Fruit fly (Drosophila melanogaster) whole organism, prepupa: Measurements from ENCODE around the gene CG5984.

Experiments used
- CG10631 ChIP-seq: fragments of 200-800 bp; sonication (Bioruptor generic); optimal IDR thresholded peaks from 2 replicates; lab custom pipeline; 2016; ENCODE audit warnings: missing biosample characterization, missing genetic modification characterization
- CG10669 ChIP-seq: fragments of 200-800 bp; sonication (Bioruptor generic); optimal IDR thresholded peaks from 3 replicates; lab custom pipeline; 2018; ENCODE audit warnings: missing biosample characterization, mild to moderate bottlenecking, missing genetic modification characterization, moderate library complexity
- CG11294 ChIP-seq: fragments of 200-800 bp; sonication (Bioruptor generic); IDR thresholded peaks from 2 replicates; pipeline ENCODE4 v1.3.6; 2022; ENCODE audit warnings: missing biosample characterization, missing genetic modification characterization
- CG11902 ChIP-seq: fragments of 200-800 bp; sonication (Bioruptor generic); optimal IDR thresholded peaks from 3 replicates; lab custom pipeline; 2016; ENCODE audit warnings: missing biosample characterization, missing genetic modification characterization
- CG15336 ChIP-seq: fragments of 200-800 bp; sonication (Bioruptor generic); IDR thresholded peaks from 2 replicates; pipeline ENCODE4 v1.3.6; 2022; ENCODE audit warnings: missing biosample characterization, missing genetic modification characterization
- CG1621 ChIP-seq: fragments of 200-800 bp; sonication (Bioruptor generic); optimal IDR thresholded peaks from 3 replicates; lab custom pipeline; 2018; ENCODE audit warnings: missing biosample characterization, mild to moderate bottlenecking, missing genetic modification characterization
- CG16779 ChIP-seq: fragments of 200-800 bp; sonication (Bioruptor generic); optimal IDR thresholded peaks from 3 replicates; lab custom pipeline; 2017; ENCODE audit warnings: missing biosample characterization, mild to moderate bottlenecking, missing genetic modification characterization
- CG3032 ChIP-seq: fragments of 200-800 bp; optimal IDR thresholded peaks from 2 replicates; lab custom pipeline; 2019; ENCODE audit warnings: missing biosample characterization, mild to moderate bottlenecking, missing genetic modification characterization, moderate library complexity
- CG31627 ChIP-seq: fragments of 200-800 bp; sonication (Bioruptor generic); optimal IDR thresholded peaks from 3 replicates; lab custom pipeline; 2016; ENCODE audit warnings: missing biosample characterization, missing genetic modification characterization
- CG32006 ChIP-seq: fragments of 200-800 bp; sonication (Bioruptor generic); optimal IDR thresholded peaks from 3 replicates; lab custom pipeline; 2017; ENCODE audit warnings: missing biosample characterization, mild to moderate bottlenecking, missing genetic modification characterization
- CG34406 ChIP-seq: fragments of 200-800 bp; sonication (Bioruptor generic); optimal IDR thresholded peaks from 3 replicates; lab custom pipeline; 2016; ENCODE audit warnings: missing biosample characterization, missing genetic modification characterization
- CG3919 ChIP-seq: fragments of 200-800 bp; sonication (Bioruptor generic); optimal IDR thresholded peaks from 3 replicates; lab custom pipeline; 2016; ENCODE audit warnings: missing biosample characterization, missing genetic modification characterization
- CG4318 ChIP-seq: fragments of 200-800 bp; sonication (Bioruptor generic); optimal IDR thresholded peaks from 3 replicates; lab custom pipeline; 2017; ENCODE audit warnings: missing biosample characterization, mild to moderate bottlenecking, missing genetic modification characterization
- CG6163 ChIP-seq: fragments of 200-800 bp; sonication (Bioruptor generic); IDR thresholded peaks from 3 replicates; pipeline ENCODE4 v1.3.6; 2022; ENCODE audit warnings: missing biosample characterization, missing genetic modification characterization
- CG6792 ChIP-seq: fragments of 200-800 bp; sonication (Bioruptor generic); optimal IDR thresholded peaks from 3 replicates; lab custom pipeline; 2016; ENCODE audit warnings: missing biosample characterization, missing genetic modification characterization
- CG6808 ChIP-seq: fragments of 200-800 bp; sonication (Bioruptor generic); optimal IDR thresholded peaks from 3 replicates; lab custom pipeline; 2017; ENCODE audit warnings: missing biosample characterization, missing genetic modification characterization, mild to moderate bottlenecking, moderate library complexity, missing genetic modification reagents
- CG6854 ChIP-seq: fragments of 200-800 bp; sonication (Bioruptor generic); optimal IDR thresholded peaks from 2 replicates; lab custom pipeline; 2017; ENCODE audit warnings: missing biosample characterization, mild to moderate bottlenecking, missing genetic modification characterization
- CG7368 ChIP-seq: fragments of 200-800 bp; sonication (Bioruptor generic); optimal IDR thresholded peaks from 3 replicates; lab custom pipeline; 2016; ENCODE audit warnings: missing biosample characterization, missing genetic modification characterization
- CG8119 ChIP-seq: fragments of 200-800 bp; sonication (Bioruptor generic); IDR thresholded peaks from 3 replicates; pipeline ENCODE4 v1.3.6; 2022; ENCODE audit warnings: missing biosample characterization, missing genetic modification characterization
- CG9139 ChIP-seq: fragments of 200-800 bp; sonication (Bioruptor generic); optimal IDR thresholded peaks from 3 replicates; lab custom pipeline; 2017; ENCODE audit warnings: missing biosample characterization, mild to moderate bottlenecking, missing genetic modification characterization
- Eip75B ChIP-seq: fragments of 200-800 bp; sonication (Bioruptor generic); optimal IDR thresholded peaks from 3 replicates; lab custom pipeline; 2016; ENCODE audit warnings: missing biosample characterization, missing genetic modification characterization
- Eip78C ChIP-seq: fragments of 200-800 bp; sonication (Bioruptor generic); peaks from one replicate; lab custom pipeline; 2016; ENCODE audit warnings: missing biosample characterization, missing genetic modification characterization
- Eip93F ChIP-seq: fragments of 200-800 bp; sonication (Bioruptor generic); optimal IDR thresholded peaks from 2 replicates; lab custom pipeline; 2016; ENCODE audit warnings: missing biosample characterization, mild to moderate bottlenecking, missing genetic modification characterization
- Ets96B ChIP-seq: fragments of 200-800 bp; optimal IDR thresholded peaks from 2 replicates; lab custom pipeline; 2019; ENCODE audit warnings: missing biosample characterization, mild to moderate bottlenecking, missing genetic modification characterization, moderate library complexity
- Gug ChIP-seq: fragments of 200-800 bp; sonication (Bioruptor generic); IDR thresholded peaks from 2 replicates; pipeline ENCODE4 v1.3.6; 2022; ENCODE audit warnings: missing biosample characterization, missing genetic modification characterization
- Hr38 ChIP-seq: sonication (Bioruptor generic); optimal IDR thresholded peaks from 2 replicates; lab custom pipeline; 2016; ENCODE audit warnings: missing biosample characterization, missing genetic modification characterization
- Hr39 ChIP-seq: fragments of 200-800 bp; sonication (Bioruptor generic); optimal IDR thresholded peaks from 2 replicates; lab custom pipeline; 2016; ENCODE audit warnings: missing biosample characterization, missing genetic modification characterization
- Lpt ChIP-seq: fragments of 200-800 bp; sonication (Bioruptor generic); optimal IDR thresholded peaks from 3 replicates; lab custom pipeline; 2016; ENCODE audit warnings: missing biosample characterization, missing genetic modification characterization
- Met ChIP-seq: fragments of 200-800 bp; sonication (Bioruptor generic); optimal IDR thresholded peaks from 3 replicates; lab custom pipeline; 2016; ENCODE audit warnings: missing biosample characterization, missing genetic modification characterization
- Smox ChIP-seq: fragments of 200-800 bp; sonication (Bioruptor generic); optimal IDR thresholded peaks from 3 replicates; lab custom pipeline; 2016; ENCODE audit warnings: missing biosample characterization, missing genetic modification characterization
- Sox14 ChIP-seq: fragments of 200-800 bp; sonication (Bioruptor generic); optimal IDR thresholded peaks from 3 replicates; lab custom pipeline; 2016; ENCODE audit warnings: missing biosample characterization, missing genetic modification characterization
- Sox15 ChIP-seq: fragments of 200-800 bp; sonication (Bioruptor generic); optimal IDR thresholded peaks from 3 replicates; lab custom pipeline; 2016; ENCODE audit warnings: missing biosample characterization, missing genetic modification characterization
- achi ChIP-seq: fragments of 200-800 bp; sonication (Bioruptor generic); optimal IDR thresholded peaks from 3 replicates; lab custom pipeline; 2016; ENCODE audit warnings: missing biosample characterization, missing genetic modification characterization
- acj6 ChIP-seq: fragments of 200-800 bp; sonication (Bioruptor generic); optimal IDR thresholded peaks from 3 replicates; lab custom pipeline; 2016; ENCODE audit warnings: missing biosample characterization, missing genetic modification characterization
- cyc ChIP-seq: fragments of 200-800 bp; sonication (Bioruptor generic); optimal IDR thresholded peaks from 3 replicates; lab custom pipeline; 2016; ENCODE audit warnings: missing biosample characterization, missing genetic modification characterization
- dsx ChIP-seq: fragments of 200-800 bp; optimal IDR thresholded peaks from 3 replicates; lab custom pipeline; 2019; ENCODE audit warnings: missing biosample characterization, mild to moderate bottlenecking, missing genetic modification characterization, moderate library complexity; ENCODE audit not compliant: poor library complexity, severe bottlenecking
- esn ChIP-seq: fragments of 200-800 bp; sonication (Bioruptor generic); optimal IDR thresholded peaks from 2 replicates; lab custom pipeline; 2016; ENCODE audit warnings: missing biosample characterization, mild to moderate bottlenecking, missing genetic modification characterization, moderate library complexity
- lz ChIP-seq: fragments of 200-800 bp; sonication (Bioruptor generic); optimal IDR thresholded peaks from 3 replicates; lab custom pipeline; 2016; ENCODE audit warnings: missing biosample characterization, missing genetic modification characterization
- pdm3 ChIP-seq: fragments of 200-800 bp; sonication (Bioruptor generic); optimal IDR thresholded peaks from 3 replicates; lab custom pipeline; 2016; ENCODE audit warnings: missing biosample characterization, missing genetic modification characterization
- salr ChIP-seq, 2 experiments: fragments of 200-800 bp; sonication (Bioruptor generic); optimal IDR thresholded peaks; 3 replicates each; lab custom pipeline; 2016 to 2018; ENCODE audit warnings: missing biosample characterization in 2 of 2, missing genetic modification characterization in 2 of 2, mild to moderate bottlenecking in 1 of 2
- spab ChIP-seq: fragments of 200-800 bp; sonication (Bioruptor generic); optimal IDR thresholded peaks from 2 replicates; lab custom pipeline; 2017; ENCODE audit warnings: missing biosample characterization, mild to moderate bottlenecking, missing genetic modification characterization, missing genetic modification reagents
- ss ChIP-seq, 2 experiments: fragments of 200-800 bp; sonication (Bioruptor generic); optimal IDR thresholded peaks; 2 replicates in 1 of 2; 3 replicates in 1 of 2; lab custom pipeline; 2017 to 2018; ENCODE audit warnings: mild to moderate bottlenecking in 2 of 2, missing biosample characterization in 2 of 2, missing genetic modification characterization in 2 of 2, moderate library complexity in 1 of 2
- svp ChIP-seq: fragments of 200-800 bp; sonication (Bioruptor generic); peaks from one replicate; lab custom pipeline; 2016; ENCODE audit warnings: missing biosample characterization, missing genetic modification characterization
- topi ChIP-seq: fragments of 200-800 bp; sonication (Bioruptor generic); optimal IDR thresholded peaks from 3 replicates; lab custom pipeline; 2016; ENCODE audit warnings: missing biosample characterization, missing genetic modification characterization
- vri ChIP-seq: fragments of 200-800 bp; sonication (Bioruptor generic); optimal IDR thresholded peaks from 3 replicates; lab custom pipeline; 2016; ENCODE audit warnings: missing biosample characterization, mild to moderate bottlenecking, missing genetic modification characterization

Gene CG5984

dm6 chr3R:27246264-27246663 lies 1.5 kb downstream of the CG5984 start (continued):
- TF ChIP-seq CG6854 (GFP tag; lab: Kevin White, UChicago) (no peak), Met (no peak), CG3032 (tag; lab: Kevin White, UChicago) (peak; percentile 82), CG6163 (GFP tag; lab: Robert Waterston, UW) (peak; percentile 48; the same call in 1 of the 3 replicates), Lpt (GFP tag; lab: Kevin White, UChicago) (peak; percentile 31), Smox (GFP tag; lab: Kevin White, UChicago) (no peak), CG8119 (GFP tag; lab: Robert Waterston, UW) (peak; percentile 87), lz (GFP tag; lab: Kevin White, UChicago) (no peak), Hr39 (GFP tag; lab: Kevin White, UChicago) (no peak), CG4318 (no peak), CG34406 (GFP tag; lab: Kevin White, UChicago) (peak; percentile 52), Hr38 (no peak), CG11294 (GFP tag; lab: Robert Waterston, UW) (peak; percentile 12; the same call in 1 of the 2 replicates), Eip78C (GFP tag; lab: Kevin White, UChicago) (peak; percentile 89), Ets96B (tag; lab: Kevin White, UChicago) (peak; percentile 82), svp (GFP tag; lab: Kevin White, UChicago) (peak; percentile 63), CG11902 (GFP tag; lab: Kevin White, UChicago) (no peak), CG6792 (GFP tag; lab: Kevin White, UChicago) (peak; percentile 25), acj6 (GFP tag; lab: Kevin White, UChicago) (peak; percentile 54), dsx (GFP tag; lab: Kevin White, UChicago) (peak; percentile 87), CG9139 (peak; percentile 49), salr (GFP tag; optimal IDR thresholded peaks at IDR 0.05; lab: Kevin White, UChicago) (peak in 1 of 2 experiments; percentile 75), cyc (GFP tag; lab: Kevin White, UChicago) (no peak)
- TF ChIP-seq, all 60 proteins: peak for 36

- TF ChIP-seq dsx (GFP tag; lab: Kevin White, UChicago) (peak; percentile 68), Eip93F (GFP tag; lab: Kevin White, UChicago) (no peak), ss (GFP tag; optimal IDR thresholded peaks at IDR 0.05; lab: Kevin White, UChicago) (no peak), CG6808 (GFP tag; lab: Kevin White, UChicago) (no peak)
- TF ChIP-seq, all 60 proteins: peak for 1
Measured at dm6 chr3R:27245401-27245757, 2.4 kb downstream of the CG5984 start.

- TF ChIP-seq CG10669, result no peak
- TF ChIP-seq CG16779 (tag; lab: Kevin White, UChicago), result no peak
- no peak for TF ChIP-seq lz (GFP tag; lab: Kevin White, UChicago)
- peak; percentile 39 for TF ChIP-seq vri
- TF ChIP-seq Lpt (GFP tag; lab: Kevin White, UChicago), result no peak
- TF ChIP-seq CG10631, result no peak
- TF ChIP-seq CG8119 (GFP tag; lab: Robert Waterston, UW), result no peak
- TF ChIP-seq CG1621, result peak; percentile 13
- TF ChIP-seq CG6854 (GFP tag; lab: Kevin White, UChicago), result peak; percentile 58
- peak; percentile 27 for TF ChIP-seq topi (GFP tag; lab: Kevin White, UChicago)
- no peak for TF ChIP-seq achi (GFP tag; lab: Kevin White, UChicago)
- no peak for TF ChIP-seq acj6 (GFP tag; lab: Kevin White, UChicago)
- peak; percentile 28 for TF ChIP-seq CG32006
- TF ChIP-seq CG31627 (GFP tag; lab: Kevin White, UChicago), result peak; percentile 16
- peak; percentile 27 for TF ChIP-seq CG3919 (GFP tag; lab: Kevin White, UChicago)
- TF ChIP-seq pdm3, result no peak
- no peak for TF ChIP-seq Smox (GFP tag; lab: Kevin White, UChicago)
- peak; percentile 66 for TF ChIP-seq Eip93F (GFP tag; lab: Kevin White, UChicago)
- TF ChIP-seq CG15336 (GFP tag; lab: Robert Waterston, UW), result no peak
- TF ChIP-seq CG6808 (GFP tag; lab: Kevin White, UChicago), result no peak
- TF ChIP-seq esn (GFP tag; lab: Kevin White, UChicago), result peak; percentile 18
- peak; percentile 61 for TF ChIP-seq CG9139
- no peak for TF ChIP-seq Hr38
- no peak for TF ChIP-seq Hr39 (GFP tag; lab: Kevin White, UChicago)
- TF ChIP-seq Sox14 (GFP tag; lab: Kevin White, UChicago), result peak; percentile 36
- TF ChIP-seq Gug (GFP tag; lab: Robert Waterston, UW), result no peak
- TF ChIP-seq Sox15 (GFP tag; lab: Kevin White, UChicago), result no peak
- peak; percentile 95 for TF ChIP-seq svp (GFP tag; lab: Kevin White, UChicago)
- TF ChIP-seq CG34406 (GFP tag; lab: Kevin White, UChicago), result no peak
- no peak for TF ChIP-seq CG7368 (GFP tag; lab: Kevin White, UChicago)
- no peak for TF ChIP-seq CG11294 (GFP tag; lab: Robert Waterston, UW)
- TF ChIP-seq Eip75B, result peak; percentile 9
- TF ChIP-seq spab (GFP tag; lab: Kevin White, UChicago), result no peak
- no peak for TF ChIP-seq CG4318
Measured at dm6 chr3R:27244742-27245400, 2.9 kb downstream of the CG5984 start, which contains the start of gene CG18766. Gene CG18766, minus strand, starts transcription at chr3R:27245249.
